Fruit fly (Drosophila melanogaster): ENCODE results near the gene car.

- TF ChIP-seq psq (optimal IDR thresholded peaks at IDR 0.05) (no peak), Sin3A (optimal IDR thresholded peaks at IDR 0.05) (no peak), insv (optimal IDR thresholded peaks at IDR 0.05) (no peak), ttk (optimal IDR thresholded peaks at IDR 0.05) (no peak), h (optimal IDR thresholded peaks at IDR 0.05) (no peak)
Measured at dm6 chrX:19592309-19592708, 26.5 kb downstream of the car start, which contains the start of gene CG14205.
